Fruit fly (Drosophila melanogaster): ENCODE measurements around the gene CG17075.

Gene CG17075

DNA sequence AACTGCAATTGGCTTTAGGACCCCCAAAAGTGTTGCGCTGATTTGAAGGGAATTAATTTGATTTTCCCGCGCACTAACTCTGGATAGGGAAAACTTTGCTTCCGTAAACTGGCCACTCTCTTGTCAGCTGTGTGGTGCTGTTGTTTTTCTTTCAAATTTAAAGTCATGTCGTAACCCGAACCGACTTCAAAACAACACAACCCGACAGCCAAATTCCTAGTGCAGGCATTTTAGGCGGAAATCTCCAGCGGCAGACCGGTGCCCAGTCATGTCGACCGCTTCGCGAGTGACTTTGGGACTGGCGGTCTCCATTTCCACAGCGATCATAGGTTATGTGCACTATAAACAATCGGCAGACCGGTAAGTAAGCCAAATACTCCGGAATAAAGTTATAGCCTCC lies 25.0 kb upstream of the CG17075 start, which contains the start of gene CG11562 (continued):
- TF ChIP-seq CG8359 (GFP tag; optimal IDR thresholded peaks at IDR 0.05; ENCODE audit: borderline replicate concordance) = no peak
- TF ChIP-seq CG4820 (GFP tag; optimal IDR thresholded peaks at IDR 0.05) = no peak
- TF ChIP-seq Gug (GFP tag; IDR thresholded peaks at IDR 0.05) = no peak
- TF ChIP-seq CG8478 (optimal IDR thresholded peaks at IDR 0.05) = no peak
- TF ChIP-seq BEAF-32 (GFP tag; optimal IDR thresholded peaks at IDR 0.05) = peak; percentile 10
- TF ChIP-seq Dad (GFP tag; optimal IDR thresholded peaks at IDR 0.05) = no peak
- TF ChIP-seq odd (GFP tag; optimal IDR thresholded peaks at IDR 0.05) = no peak
- no peak for TF ChIP-seq ac (GFP tag; optimal IDR thresholded peaks at IDR 0.05)
- no peak for TF ChIP-seq CG8944 (GFP tag; optimal IDR thresholded peaks at IDR 0.05)
- no peak for TF ChIP-seq CkIIα-i1 (GFP tag; IDR thresholded peaks at IDR 0.05)
- TF ChIP-seq CG13424 (tag; optimal IDR thresholded peaks at IDR 0.05) = no peak
- TF ChIP-seq CG2116 (GFP tag; optimal IDR thresholded peaks at IDR 0.05) = peak; percentile 32
- TF ChIP-seq CoRest (tag; optimal IDR thresholded peaks at IDR 0.05) = no peak
- no peak for TF ChIP-seq CG12769 (tag; optimal IDR thresholded peaks at IDR 0.05)
- TF ChIP-seq sd (tag; optimal IDR thresholded peaks at IDR 0.05) = no peak
- TF ChIP-seq sc (optimal IDR thresholded peaks at IDR 0.05) = no peak
- TF ChIP-seq sc (GFP tag; optimal IDR thresholded peaks at IDR 0.05) = no peak
- TF ChIP-seq HLH3B (GFP tag; IDR thresholded peaks at IDR 0.05) = no peak
- TF ChIP-seq MESR4 (GFP tag; optimal IDR thresholded peaks at IDR 0.05) = peak; percentile 41
- TF ChIP-seq Lpt (GFP tag; optimal IDR thresholded peaks at IDR 0.05) = no peak
- no peak for TF ChIP-seq D (optimal IDR thresholded peaks at IDR 0.05)
- TF ChIP-seq D (GFP tag; optimal IDR thresholded peaks at IDR 0.05) = no peak
- TF ChIP-seq pzg (GFP tag; optimal IDR thresholded peaks at IDR 0.05) = peak; percentile 63
- no peak for TF ChIP-seq org-1 (GFP tag; optimal IDR thresholded peaks at IDR 0.05)
- no peak for TF ChIP-seq Trl (optimal IDR thresholded peaks at IDR 0.05)
- TF ChIP-seq Trl (GFP tag; optimal IDR thresholded peaks at IDR 0.05) = no peak
- TF ChIP-seq tll (GFP tag; optimal IDR thresholded peaks at IDR 0.05) = no peak
- TF ChIP-seq dysf (GFP tag; IDR thresholded peaks at IDR 0.05) = no peak
- peak; percentile 53; the same call in 1 of the 4 replicates for TF ChIP-seq Dll (GFP tag; IDR thresholded peaks at IDR 0.05; ENCODE audit: partially characterized antibody)
- TF ChIP-seq E2f1 (GFP tag; IDR thresholded peaks at IDR 0.05) = no peak
- TF ChIP-seq zfh2 (GFP tag; optimal IDR thresholded peaks at IDR 0.05) = no peak
- no peak for TF ChIP-seq Drgx (GFP tag; IDR thresholded peaks at IDR 0.05)
- no peak for TF ChIP-seq CG30431 (GFP tag; optimal IDR thresholded peaks at IDR 0.05)
- no peak for TF ChIP-seq Camta (GFP tag; optimal IDR thresholded peaks at IDR 0.05)
- TF ChIP-seq fd64A (GFP tag; optimal IDR thresholded peaks at IDR 0.05) = no peak
- no peak for TF ChIP-seq twi (tag; optimal IDR thresholded peaks at IDR 0.05)
- no peak for TF ChIP-seq trh (GFP tag; optimal IDR thresholded peaks at IDR 0.05)
- peak; percentile 66 for TF ChIP-seq Med (GFP tag)
- TF ChIP-seq klu (GFP tag; IDR thresholded peaks at IDR 0.05) = no peak
- peak; percentile 44 for TF ChIP-seq CTCF (GFP tag; optimal IDR thresholded peaks at IDR 0.05)
- TF ChIP-seq cg (GFP tag; optimal IDR thresholded peaks at IDR 0.05) = no peak
- no peak for TF ChIP-seq Side (GFP tag; optimal IDR thresholded peaks at IDR 0.05)
- no peak for TF ChIP-seq ash1 (GFP tag; optimal IDR thresholded peaks at IDR 0.05)
- TF ChIP-seq CG30020 (tag; optimal IDR thresholded peaks at IDR 0.05) = no peak
- TF ChIP-seq CG17829 (tag; optimal IDR thresholded peaks at IDR 0.05) = no peak
- TF ChIP-seq lab (GFP tag; optimal IDR thresholded peaks at IDR 0.05) = no peak
- TF ChIP-seq Myb (GFP tag; optimal IDR thresholded peaks at IDR 0.05) = peak; percentile 13
- no peak for TF ChIP-seq HLHmδ (GFP tag; optimal IDR thresholded peaks at IDR 0.05)
- no peak for TF ChIP-seq CG14710 (tag; optimal IDR thresholded peaks at IDR 0.05)
- no peak for TF ChIP-seq CG18599 (GFP tag; optimal IDR thresholded peaks at IDR 0.05)
- no peak for TF ChIP-seq en (GFP tag; optimal IDR thresholded peaks at IDR 0.05)
- no peak for TF ChIP-seq Bteb2 (GFP tag; optimal IDR thresholded peaks at IDR 0.05)
- TF ChIP-seq CG14014 (GFP tag; IDR thresholded peaks at IDR 0.05) = no peak
- TF ChIP-seq chif (GFP tag; optimal IDR thresholded peaks at IDR 0.05) = no peak
